Worm (Caenorhabditis elegans): Measurements from ENCODE around the gene ugt-38.

The ugt-38 gene

ce11 chrV:7194818-7195217, 47.5 kb upstream of the ugt-38 start:
- no peak for TF ChIP-seq bed-3 (GFP tag; optimal IDR thresholded peaks at IDR 0.05)
- TF ChIP-seq ceh-43 (GFP tag; optimal IDR thresholded peaks at IDR 0.05), result no peak
- no peak for TF ChIP-seq nhr-12 (tag; optimal IDR thresholded peaks at IDR 0.05)
- no peak for TF ChIP-seq elt-1 (tag; optimal IDR thresholded peaks at IDR 0.05; ENCODE audit: borderline replicate concordance, insufficient read depth)
- TF ChIP-seq unc-120 (tag; optimal IDR thresholded peaks at IDR 0.05; ENCODE audit: poor library complexity, severe bottlenecking), result no peak

ce11 chrV:7193562-7193961, 46.3 kb upstream of the ugt-38 start, which contains the start of gene F09G2.8:
F09G2.8 (minus strand) TSS chrV:7193662.
- TF ChIP-seq zip-8 (tag; optimal IDR thresholded peaks at IDR 0.05), result no peak
- TF ChIP-seq blmp-1 (tag; optimal IDR thresholded peaks at IDR 0.05), result no peak
- no peak for TF ChIP-seq flh-1 (GFP tag; optimal IDR thresholded peaks at IDR 0.05)
- TF ChIP-seq nhr-12 (tag; optimal IDR thresholded peaks at IDR 0.05), result no peak
- no peak for TF ChIP-seq M03D4.4 (tag; optimal IDR thresholded peaks at IDR 0.05)
- TF ChIP-seq ceh-83 (GFP tag; optimal IDR thresholded peaks at IDR 0.05), result no peak
- TF ChIP-seq mab-5 (tag; optimal IDR thresholded peaks at IDR 0.05), result no peak
- TF ChIP-seq lin-32 (GFP tag; optimal IDR thresholded peaks at IDR 0.05), result no peak

ce11 chrV:7187295-7187694, 40.0 kb upstream of the ugt-38 start:
- TF ChIP-seq ceh-43 (GFP tag; optimal IDR thresholded peaks at IDR 0.05) (no peak), elt-3 (tag; optimal IDR thresholded peaks at IDR 0.05) (no peak), nhr-28 (tag; optimal IDR thresholded peaks at IDR 0.05) (no peak), mep-1 (tag; optimal IDR thresholded peaks at IDR 0.05) (no peak), M03D4.4 (tag; optimal IDR thresholded peaks at IDR 0.05) (no peak), unc-39 (tag; optimal IDR thresholded peaks at IDR 0.05) (no peak), ceh-83 (GFP tag; optimal IDR thresholded peaks at IDR 0.05) (no peak), elt-1 (tag; optimal IDR thresholded peaks at IDR 0.05; ENCODE audit: borderline replicate concordance, insufficient read depth) (no peak), mab-5 (tag; optimal IDR thresholded peaks at IDR 0.05) (no peak), ces-1 (GFP tag; optimal IDR thresholded peaks at IDR 0.05) (no peak), flh-1 (GFP tag; optimal IDR thresholded peaks at IDR 0.05) (no peak), hlh-1 (tag; optimal IDR thresholded peaks at IDR 0.05) (no peak), lin-13 (tag; optimal IDR thresholded peaks at IDR 0.05) (no peak), ham-2 (GFP tag; optimal IDR thresholded peaks at IDR 0.05) (no peak), sptf-1 (tag; optimal IDR thresholded peaks at IDR 0.05) (no peak), sem-2 (GFP tag; optimal IDR thresholded peaks at IDR 0.05) (no peak), ztf-11 (tag; optimal IDR thresholded peaks at IDR 0.05) (no peak)

DNA sequence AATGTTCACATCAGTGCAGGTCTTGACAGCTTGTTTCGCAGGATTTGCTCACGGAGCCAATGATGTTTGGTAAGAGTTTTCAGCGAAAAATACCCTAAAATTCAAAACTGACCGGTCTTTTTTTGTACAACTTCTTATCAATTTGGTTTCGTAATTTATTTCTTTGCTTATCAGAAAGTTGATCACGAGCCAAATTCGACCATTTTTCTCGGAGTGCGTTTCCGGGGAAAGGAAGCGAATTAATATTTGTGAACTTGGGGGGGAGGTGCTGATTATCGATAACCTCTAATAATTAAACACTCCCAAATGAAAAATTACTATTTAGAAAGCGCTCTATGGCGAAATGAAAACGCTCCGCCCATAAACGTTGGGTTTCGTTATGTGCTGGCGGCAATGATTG, 39.3 kb upstream of the ugt-38 start:
- TF ChIP-seq nhr-2 (tag; optimal IDR thresholded peaks at IDR 0.05) (no peak), ztf-11 (tag; optimal IDR thresholded peaks at IDR 0.05) (no peak), mls-2 (tag; optimal IDR thresholded peaks at IDR 0.05) (no peak), cnd-1 (tag; optimal IDR thresholded peaks at IDR 0.05) (no peak), ceh-39 (tag; optimal IDR thresholded peaks at IDR 0.05) (no peak), snpc-4 (tag; optimal IDR thresholded peaks at IDR 0.05) (no peak), ham-2 (GFP tag; optimal IDR thresholded peaks at IDR 0.05) (no peak), hlh-1 (tag; optimal IDR thresholded peaks at IDR 0.05) (no peak), lin-32 (GFP tag; optimal IDR thresholded peaks at IDR 0.05) (no peak), lin-13 (tag; optimal IDR thresholded peaks at IDR 0.05) (no peak), nhr-237 (tag; optimal IDR thresholded peaks at IDR 0.05) (no peak), blmp-1 (tag; optimal IDR thresholded peaks at IDR 0.05) (no peak), ceh-43 (GFP tag; optimal IDR thresholded peaks at IDR 0.05) (no peak), pha-4 (tag; optimal IDR thresholded peaks at IDR 0.05) (no peak), unc-120 (tag; optimal IDR thresholded peaks at IDR 0.05; ENCODE audit: poor library complexity, severe bottlenecking) (no peak), nhr-28 (tag; optimal IDR thresholded peaks at IDR 0.05) (no peak), mep-1 (tag; optimal IDR thresholded peaks at IDR 0.05) (no peak), ces-1 (GFP tag; optimal IDR thresholded peaks at IDR 0.05) (no peak), nhr-76 (tag; optimal IDR thresholded peaks at IDR 0.05) (no peak), drap-1 (GFP tag; optimal IDR thresholded peaks at IDR 0.05) (no peak)

ce11 chrV:7184549-7184948, 37.3 kb upstream of the ugt-38 start, which contains the start of gene pitr-5:
pitr-5 (plus strand) TSS chrV:7184849.
- no peak for TF ChIP-seq nhr-28 (tag; optimal IDR thresholded peaks at IDR 0.05)
- no peak for TF ChIP-seq sptf-1 (tag; optimal IDR thresholded peaks at IDR 0.05)
- TF ChIP-seq M03D4.4 (tag; optimal IDR thresholded peaks at IDR 0.05), result no peak
- TF ChIP-seq hlh-1 (tag; optimal IDR thresholded peaks at IDR 0.05), result no peak
- TF ChIP-seq nhr-76 (tag; optimal IDR thresholded peaks at IDR 0.05), result no peak
- no peak for TF ChIP-seq snpc-4 (tag; optimal IDR thresholded peaks at IDR 0.05)
- no peak for TF ChIP-seq ceh-39 (tag; optimal IDR thresholded peaks at IDR 0.05)

Measured in whole organism, mixed stage, embryonic.